Fruit fly (Drosophila melanogaster) whole organism, prepupa: ENCODE measurements around the gene CG8668.

Experiments used
- CG11294 ChIP-seq: fragments of 200-800 bp; sonication (Bioruptor generic); IDR thresholded peaks from 2 replicates; pipeline ENCODE4 v1.3.6; 2022; ENCODE audit warnings: missing biosample characterization, missing genetic modification characterization
- CG6854 ChIP-seq: fragments of 200-800 bp; sonication (Bioruptor generic); optimal IDR thresholded peaks from 2 replicates; lab custom pipeline; 2017; ENCODE audit warnings: missing biosample characterization, mild to moderate bottlenecking, missing genetic modification characterization
- Met ChIP-seq: fragments of 200-800 bp; sonication (Bioruptor generic); optimal IDR thresholded peaks from 3 replicates; lab custom pipeline; 2016; ENCODE audit warnings: missing biosample characterization, missing genetic modification characterization
- cyc ChIP-seq: fragments of 200-800 bp; sonication (Bioruptor generic); optimal IDR thresholded peaks from 3 replicates; lab custom pipeline; 2016; ENCODE audit warnings: missing biosample characterization, missing genetic modification characterization

DNA sequence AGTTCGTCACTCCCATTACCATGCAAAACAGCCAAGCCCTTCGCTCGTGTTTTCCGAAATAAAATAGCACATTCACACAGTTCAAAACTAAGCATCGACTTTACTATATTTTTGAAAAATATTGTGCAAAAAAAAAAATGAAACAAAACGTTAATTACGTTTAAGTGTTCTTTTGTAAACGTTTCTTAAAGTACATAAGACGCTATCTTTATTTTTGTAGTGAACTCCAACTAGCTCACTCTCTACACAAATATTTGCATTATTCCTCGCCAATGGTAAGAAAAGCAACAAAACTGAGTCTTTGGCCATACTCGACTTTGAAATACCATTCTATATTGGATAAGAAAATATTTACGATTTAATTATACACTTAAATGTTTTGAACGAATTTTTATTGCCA is 3.9 kb downstream of the CG8668 start:
- TF ChIP-seq cyc (GFP tag; lab: Kevin White, UChicago) (no peak), CG11294 (GFP tag; lab: Robert Waterston, UW) (no peak), CG6854 (GFP tag; lab: Kevin White, UChicago) (no peak), Met (GFP tag; lab: Kevin White, UChicago) (no peak)
